ENCODE assay signal across 2 worm cellular contexts in the genomic region with DNA sequence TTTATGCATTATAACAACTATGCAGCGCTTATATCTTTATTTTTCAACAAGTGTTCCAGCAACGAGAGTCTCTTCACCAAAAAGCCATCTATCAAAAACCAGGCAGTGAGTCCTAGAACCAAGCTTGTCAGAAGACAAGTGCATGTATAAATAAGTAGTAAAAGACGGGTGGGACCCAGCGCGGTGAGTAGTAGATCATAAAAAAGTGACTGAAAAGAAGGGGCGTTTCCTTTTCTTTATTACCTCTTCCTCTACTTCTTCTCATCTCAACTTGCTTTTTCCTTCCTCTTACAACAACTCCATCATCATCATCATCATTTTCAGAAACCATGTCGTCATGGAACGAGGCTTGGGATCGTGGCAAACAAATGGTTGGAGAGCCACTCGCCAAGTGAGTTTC.
TF ChIP-seq lines count a peak whose summit lies in the region.

A gene (plus strand): TSS at position 301 of the 400 bp plus-strand sequence.

TF ChIP-seq in whole organism, L1 larva, 84 proteins besides CTCF, POLR2A, EP300 and RAD21:
- TF ChIP-seq F16B12.6 (tag; optimal IDR thresholded peaks at IDR 0.05; lab: Kevin White, UChicago): no peak
- TF ChIP-seq lin-14 (GFP tag; optimal IDR thresholded peaks at IDR 0.05; lab: Kevin White, UChicago): peak; percentile 28
TF ChIP-seq in whole organism, L1 larva: peak in this region for 1.

TF ChIP-seq in whole organism, L2 larva, 48 proteins besides CTCF, POLR2A, EP300 and RAD21:
- no peak for TF ChIP-seq sem-4 (tag; optimal IDR thresholded peaks at IDR 0.05; lab: Kevin White, UChicago)
- TF ChIP-seq unc-55 (GFP tag; optimal IDR thresholded peaks at IDR 0.05; lab: Kevin White, UChicago): peak; percentile 2
